Worm (Caenorhabditis elegans) whole organism, young adult: ENCODE data around the gene C49C3.11.

Experiments
- B0019.2 ChIP-seq: fragments of 200-800 bp; sonication (Bioruptor generic); conservative IDR thresholded peaks from 2 replicates; pipeline ENCODE4 v1.3.6; 2022; ENCODE audit warnings: missing genetic modification reagents, missing genetic modification characterization, missing compliant biosample characterization
- C17E4.6 ChIP-seq: fragments of 200-800 bp; sonication (Bioruptor generic); IDR thresholded peaks from 2 replicates; pipeline ENCODE4 v1.3.6; 2022; ENCODE audit warnings: missing genetic modification reagents, missing genetic modification characterization, missing compliant biosample characterization
- F22D6.2 ChIP-seq: sonication (generic microtip); optimal IDR thresholded peaks from 2 replicates; lab custom pipeline; 2016; ENCODE audit warnings: mild to moderate bottlenecking, missing genetic modification characterization, missing compliant biosample characterization
- F37B4.10 ChIP-seq: fragments of 200-800 bp; sonication (Bioruptor generic); IDR thresholded peaks from 2 replicates; pipeline ENCODE4 v1.3.6; 2022; ENCODE audit warnings: missing genetic modification characterization, missing compliant biosample characterization
- F49E8.2 ChIP-seq: sonication (generic microtip); optimal IDR thresholded peaks from 3 replicates; lab custom pipeline; 2017; ENCODE audit warnings: missing genetic modification characterization, mild to moderate bottlenecking, missing compliant biosample characterization, antibody characterized with exemption, moderate library complexity; ENCODE audit not compliant: insufficient read depth
- Y95B8A.8 ChIP-seq: fragments of 200-800 bp; sonication (Bioruptor generic); IDR thresholded peaks from 2 replicates; pipeline ENCODE4 v1.3.6; 2022; ENCODE audit warnings: missing genetic modification reagents, missing genetic modification characterization, missing compliant biosample characterization
- aptf-2 ChIP-seq: fragments of 200-800 bp; sonication (Bioruptor generic); conservative IDR thresholded peaks from 2 replicates; pipeline ENCODE4 v1.3.6; 2022; ENCODE audit warnings: missing genetic modification reagents, missing genetic modification characterization, missing compliant biosample characterization
- attf-3 ChIP-seq: fragments of 200-800 bp; sonication (Bioruptor generic); conservative IDR thresholded peaks from 2 replicates; pipeline ENCODE4 v1.3.6; 2022; ENCODE audit warnings: missing genetic modification reagents, missing genetic modification characterization, missing compliant biosample characterization
- bed-2 ChIP-seq: fragments of 200-800 bp; sonication (Bioruptor generic); IDR thresholded peaks from 2 replicates; pipeline ENCODE4 v1.3.6; 2022; ENCODE audit warnings: missing genetic modification reagents, missing genetic modification characterization, missing compliant biosample characterization
- ccch-3 ChIP-seq: fragments of 200-800 bp; sonication (Bioruptor generic); optimal IDR thresholded peaks from 2 replicates; lab custom pipeline; 2018; ENCODE audit warnings: mild to moderate bottlenecking, missing genetic modification characterization, missing compliant biosample characterization
- cebp-1 ChIP-seq, 2 experiments: fragments of 200-800 bp in 1 of 2; sonication (Bioruptor generic) in 1 of 2; sonication (generic microtip) in 1 of 2; IDR thresholded peaks in 1 of 2; optimal IDR thresholded peaks in 1 of 2; 2 replicates each; pipeline versions ENCODE4 v1.3.6 to Lab custom; 2017 to 2022; ENCODE audit warnings: missing compliant biosample characterization in 2 of 2, missing genetic modification characterization in 2 of 2, mild to moderate bottlenecking in 1 of 2, missing genetic modification reagents in 1 of 2, moderate library complexity in 1 of 2
- ceh-27 ChIP-seq: fragments of 200-800 bp; sonication (Bioruptor generic); optimal IDR thresholded peaks from 2 replicates; lab custom pipeline; 2018; ENCODE audit warnings: mild to moderate bottlenecking, missing genetic modification characterization, moderate library complexity, missing compliant biosample characterization
- dpff-1 ChIP-seq: sonication (generic microtip); optimal IDR thresholded peaks from 2 replicates; lab custom pipeline; 2017; ENCODE audit warnings: mild to moderate bottlenecking, missing genetic modification characterization, missing compliant biosample characterization
- egl-18 ChIP-seq: fragments of 200-800 bp; sonication (Bioruptor generic); IDR thresholded peaks from 2 replicates; pipeline ENCODE4 v1.3.6; 2022; ENCODE audit warnings: missing genetic modification reagents, missing genetic modification characterization, missing compliant biosample characterization
- egrh-3 ChIP-seq: fragments of 200-800 bp; sonication (Bioruptor generic); IDR thresholded peaks from 2 replicates; pipeline ENCODE4 v1.3.6; 2022; ENCODE audit warnings: missing genetic modification reagents, missing genetic modification characterization, missing compliant biosample characterization
- gei-17 ChIP-seq: fragments of 200-800 bp; sonication (Bioruptor generic); optimal IDR thresholded peaks from 2 replicates; lab custom pipeline; 2018; ENCODE audit warnings: mild to moderate bottlenecking, missing genetic modification characterization, missing compliant biosample characterization
- him-1 ChIP-seq: sonication (generic microtip); optimal IDR thresholded peaks from 2 replicates; lab custom pipeline; 2016; ENCODE audit warnings: missing genotype, missing genetic modification reagents, missing genetic modification characterization, missing compliant biosample characterization
- hlh-12 ChIP-seq: sonication (generic microtip); optimal IDR thresholded peaks from 2 replicates; lab custom pipeline; 2016; ENCODE audit warnings: missing genetic modification characterization, missing compliant biosample characterization
- hlh-26 ChIP-seq: fragments of 200-800 bp; sonication (Bioruptor generic); conservative IDR thresholded peaks from 2 replicates; pipeline ENCODE4 v1.3.6; 2022; ENCODE audit warnings: missing genetic modification reagents, missing genetic modification characterization, missing compliant biosample characterization
- hmg-1.2 ChIP-seq: fragments of 200-800 bp; sonication (Bioruptor generic); IDR thresholded peaks from 2 replicates; pipeline ENCODE4 v1.3.6; 2022; ENCODE audit warnings: missing genetic modification reagents, missing genetic modification characterization, missing compliant biosample characterization
- hmg-20 ChIP-seq: fragments of 200-800 bp; sonication (Bioruptor generic); IDR thresholded peaks from 2 replicates; pipeline ENCODE4 v1.3.6; 2022; ENCODE audit warnings: missing genetic modification reagents, missing genetic modification characterization, missing compliant biosample characterization
- lin-26 ChIP-seq: fragments of 200-800 bp; sonication (Bioruptor generic); IDR thresholded peaks from 2 replicates; pipeline ENCODE4 v1.3.6; 2022; ENCODE audit warnings: missing genetic modification reagents, missing genetic modification characterization, missing compliant biosample characterization
- lin-35 ChIP-seq, 3 experiments: fragments of 150-350 bp in 2 of 3; sonication (generic microtip) in 1 of 3; optimal IDR thresholded peaks; 2 replicates each; lab custom pipeline; 2014 to 2018; ENCODE audit warnings: missing biosample characterization in 3 of 3, missing genetic modification characterization in 3 of 3, missing genetic modification reagents in 3 of 3
- lin-54 ChIP-seq: fragments of 200-800 bp; sonication (Bioruptor generic); optimal IDR thresholded peaks from 2 replicates; lab custom pipeline; 2018; ENCODE audit warnings: mild to moderate bottlenecking, missing genetic modification characterization, missing compliant biosample characterization
- lir-1 ChIP-seq: fragments of 200-800 bp; sonication (Bioruptor generic); conservative IDR thresholded peaks from 2 replicates; pipeline ENCODE4 v1.3.6; 2022; ENCODE audit warnings: missing genetic modification reagents, missing genetic modification characterization, missing compliant biosample characterization
- lsy-27 ChIP-seq: sonication (generic microtip); optimal IDR thresholded peaks from 2 replicates; lab custom pipeline; 2017; ENCODE audit warnings: missing genetic modification characterization, mild to moderate bottlenecking, missing compliant biosample characterization, antibody characterized with exemption, missing genotype, borderline replicate concordance; ENCODE audit not compliant: insufficient read depth
- madf-3 ChIP-seq: fragments of 200-800 bp; sonication (Bioruptor generic); IDR thresholded peaks from 2 replicates; pipeline ENCODE4 v1.3.6; 2022; ENCODE audit warnings: missing genetic modification reagents, missing genetic modification characterization, missing compliant biosample characterization
- nhr-80 ChIP-seq: sonication (generic microtip); optimal IDR thresholded peaks from 2 replicates; lab custom pipeline; 2016; ENCODE audit warnings: missing genetic modification characterization, missing compliant biosample characterization
- sea-2 ChIP-seq: fragments of 200-800 bp; sonication (Bioruptor generic); IDR thresholded peaks from 2 replicates; pipeline ENCODE4 v1.3.6; 2022; ENCODE audit warnings: missing genetic modification characterization, missing compliant biosample characterization
- snpc-1.1 ChIP-seq: sonication (generic microtip); optimal IDR thresholded peaks from 2 replicates; lab custom pipeline; 2017; ENCODE audit warnings: missing genetic modification characterization, mild to moderate bottlenecking, missing compliant biosample characterization, antibody characterized with exemption, moderate library complexity, missing genotype, missing genetic modification reagents; ENCODE audit not compliant: insufficient read depth
- tbp1 ChIP-seq: fragments of 200-800 bp; sonication (Bioruptor generic); optimal IDR thresholded peaks from 2 replicates; lab custom pipeline; 2018; ENCODE audit warnings: mild to moderate bottlenecking, missing genetic modification characterization, missing compliant biosample characterization
- tlf-1 ChIP-seq: fragments of 200-800 bp; sonication (Bioruptor generic); optimal IDR thresholded peaks from 2 replicates; lab custom pipeline; 2018; ENCODE audit warnings: mild to moderate bottlenecking, missing genetic modification characterization, missing compliant biosample characterization
- zfh-2 ChIP-seq: fragments of 200-800 bp; sonication (Bioruptor generic); conservative IDR thresholded peaks from 2 replicates; pipeline ENCODE4 v1.3.6; 2022; ENCODE audit warnings: missing genetic modification reagents, missing genetic modification characterization, missing compliant biosample characterization
- zim-3 ChIP-seq: sonication (generic microtip); optimal IDR thresholded peaks from 2 replicates; lab custom pipeline; 2017; ENCODE audit warnings: mild to moderate bottlenecking, missing genetic modification characterization, moderate library complexity, missing compliant biosample characterization
- ztf-22 ChIP-seq: fragments of 200-800 bp; sonication (Bioruptor generic); optimal IDR thresholded peaks from 2 replicates; lab custom pipeline; 2018; ENCODE audit warnings: mild to moderate bottlenecking, missing genetic modification characterization, moderate library complexity, missing compliant biosample characterization

Gene C49C3.11

ce11 chrIV:17311842-17312241, 31.7 kb upstream of the C49C3.11 start, which contains the start of gene snf-9:
snf-9 (plus strand) TSS chrIV:17312142.
- no peak for TF ChIP-seq ccch-3 (GFP tag; lab: Kevin White, UChicago)
- TF ChIP-seq ceh-27 (GFP tag; lab: Kevin White, UChicago): no peak
- no peak for TF ChIP-seq F22D6.2 (tag; lab: Kevin White, UChicago)
- no peak for TF ChIP-seq ztf-22 (GFP tag; lab: Kevin White, UChicago)
- no peak for TF ChIP-seq F37B4.10 (GFP tag; lab: Robert Waterston, UW)
- TF ChIP-seq him-1: no peak
- no peak for TF ChIP-seq aptf-2 (GFP tag; lab: Robert Waterston, UW)
- no peak for TF ChIP-seq zim-3 (tag; lab: Kevin White, UChicago)
- no peak for TF ChIP-seq lin-54 (GFP tag; lab: Kevin White, UChicago)
- no peak for TF ChIP-seq B0019.2 (GFP tag; lab: Robert Waterston, UW)
- TF ChIP-seq egl-18: no peak
- TF ChIP-seq lsy-27: no peak
- no peak for TF ChIP-seq gei-17 (GFP tag; lab: Kevin White, UChicago)
- no peak for TF ChIP-seq hlh-12
- no peak for TF ChIP-seq egrh-3
- TF ChIP-seq dpff-1 (tag; lab: Kevin White, UChicago): no peak
- TF ChIP-seq C17E4.6 (GFP tag; lab: Robert Waterston, UW): no peak
- no peak for TF ChIP-seq hmg-1.2 (GFP tag; lab: Robert Waterston, UW)
- no peak for TF ChIP-seq lir-1

DNA sequence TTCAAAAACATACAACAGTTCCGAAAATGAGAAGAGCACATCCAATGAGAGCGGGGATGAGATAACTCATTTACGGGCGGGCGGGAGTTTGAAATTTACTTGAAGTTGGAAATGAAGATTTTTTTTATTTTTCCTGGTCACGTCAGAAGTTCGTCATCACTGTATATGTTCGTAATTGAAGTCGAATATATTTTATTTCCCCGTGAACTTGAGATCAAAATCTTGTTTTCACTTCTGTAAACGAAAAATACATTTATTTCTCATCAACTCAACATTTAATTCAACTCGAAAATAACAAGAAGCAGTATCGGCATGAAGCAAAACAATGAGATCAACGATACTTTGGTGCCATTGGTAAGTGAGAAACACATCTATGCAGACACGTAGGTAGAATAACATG, 27.2 kb upstream of the C49C3.11 start, which contains the start of gene C49C3.20:
Gene C49C3.20, minus strand, starts transcription at position 101 of the 400 bp plus-strand sequence.
- TF ChIP-seq attf-3 (GFP tag; lab: Robert Waterston, UW) (no peak), sea-2 (no peak), cebp-1 (GFP tag; IDR thresholded peaks at IDR 0.05; lab: Robert Waterston, UW) (no peak), cebp-1 (tag; optimal IDR thresholded peaks at IDR 0.05; lab: Kevin White, UChicago) (no peak), zfh-2 (GFP tag; lab: Robert Waterston, UW) (no peak), Y95B8A.8 (GFP tag; lab: Robert Waterston, UW) (no peak), F49E8.2 (tag; lab: Kevin White, UChicago) (no peak), tlf-1 (GFP tag; lab: Kevin White, UChicago) (no peak), egrh-3 (no peak), hmg-20 (GFP tag; lab: Robert Waterston, UW) (no peak), bed-2 (GFP tag; lab: Robert Waterston, UW) (no peak), lin-26 (GFP tag; lab: Robert Waterston, UW) (no peak), lin-35 (GFP tag; optimal IDR thresholded peaks at IDR 0.05; lab: Kevin White, UChicago) (no peak), tbp1 (GFP tag; lab: Kevin White, UChicago) (no peak), snpc-1.1 (tag; lab: Kevin White, UChicago) (no peak)

- peak; percentile 56 for TF ChIP-seq nhr-80
- no peak for TF ChIP-seq hlh-26 (GFP tag; lab: Robert Waterston, UW)
Measured at ce11 chrIV:17320445-17320844, 23.1 kb upstream of the C49C3.11 start, which contains the start of gene C49C3.4. C49C3.4 (plus strand) TSS chrIV:17320795.

DNA sequence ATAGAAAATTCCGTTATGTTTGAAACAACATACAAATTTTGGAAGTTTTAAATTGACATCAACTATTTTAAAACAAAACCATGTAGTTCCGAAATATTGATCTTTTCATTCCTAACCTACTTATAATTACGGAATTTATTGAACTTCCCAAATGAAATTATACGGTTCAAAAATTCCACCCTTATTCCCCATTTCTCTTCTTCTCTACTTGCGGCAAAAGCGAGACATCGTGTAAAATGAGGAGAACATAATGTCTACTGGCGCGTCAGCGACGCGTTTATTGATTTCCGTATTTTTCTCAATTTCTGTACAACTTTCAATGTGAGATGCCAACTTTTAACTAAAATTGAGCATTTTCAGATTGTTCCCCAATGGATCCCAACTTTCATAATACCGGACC, 14.7 kb upstream of the C49C3.11 start, which contains the start of gene ceh-88:
Gene ceh-88, plus strand, starts transcription at position 355 of the 400 bp plus-strand sequence.
- peak; percentile 53; the same call in 1 of the 2 replicates for TF ChIP-seq hmg-1.2 (GFP tag; lab: Robert Waterston, UW)
- no peak for TF ChIP-seq madf-3 (GFP tag; lab: Robert Waterston, UW)
